Worm (Caenorhabditis elegans) whole organism, L1 larva: ENCODE measurements around the gene C03B1.10.

Experiments used
- ama-1 ChIP-seq: fragments of 150-350 bp; optimal IDR thresholded peaks from 2 replicates; lab custom pipeline; 2014
- elt-2 ChIP-seq: sonication (generic microtip); optimal IDR thresholded peaks from 2 replicates; lab custom pipeline; 2016; ENCODE audit warnings: missing genetic modification characterization, mild to moderate bottlenecking, inconsistent platforms, missing compliant biosample characterization, missing genetic modification reagents
- snpc-4 ChIP-seq: fragments of 150-350 bp; optimal IDR thresholded peaks from 2 replicates; lab custom pipeline; 2014; ENCODE audit warnings: missing biosample characterization, missing genetic modification characterization
- zag-1 ChIP-seq: fragments of 150-350 bp; optimal IDR thresholded peaks from 2 replicates; lab custom pipeline; 2014; ENCODE audit warnings: missing biosample characterization, missing genetic modification characterization

- TF ChIP-seq ama-1 (lab: Kevin White, UChicago): no peak
- no peak for TF ChIP-seq zag-1 (tag; lab: Kevin White, UChicago)
- TF ChIP-seq elt-2 (tag; lab: Kevin White, UChicago): no peak
- no peak for TF ChIP-seq snpc-4 (tag; lab: Kevin White, UChicago)
Observed at ce11 chrX:6382930-6383329, 25.3 kb upstream of the C03B1.10 start.
